Worm (Caenorhabditis elegans) whole organism, midembryonic: ENCODE measurements around the gene rabr-4.

Source experiments
- T22C8.4 ChIP-seq: fragments of 200-800 bp; sonication (Bioruptor generic); IDR thresholded peaks from 2 replicates; pipeline ENCODE4 v1.3.6; 2022; ENCODE audit warnings: missing genetic modification characterization, missing compliant biosample characterization
- cog-1 ChIP-seq: sonication (generic microtip); optimal IDR thresholded peaks from 2 replicates; lab custom pipeline; 2016; ENCODE audit warnings: missing genetic modification characterization, missing compliant biosample characterization
- flt-1 ChIP-seq: fragments of 200-800 bp; sonication (Bioruptor generic); IDR thresholded peaks from 2 replicates; pipeline ENCODE4 v1.3.6; 2022; ENCODE audit warnings: missing genetic modification characterization, missing compliant biosample characterization
- klf-2 ChIP-seq: fragments of 200-800 bp; sonication (Bioruptor generic); conservative IDR thresholded peaks from 2 replicates; pipeline ENCODE4 v1.3.6; 2022; ENCODE audit warnings: missing genetic modification reagents, missing genetic modification characterization, missing compliant biosample characterization
- med-1 ChIP-seq: sonication (generic microtip); optimal IDR thresholded peaks from 2 replicates; lab custom pipeline; 2017; ENCODE audit warnings: missing genetic modification characterization, mild to moderate bottlenecking, missing compliant biosample characterization, antibody characterized with exemption, missing genetic modification reagents; ENCODE audit not compliant: insufficient read depth
- ref-1 ChIP-seq: fragments of 200-800 bp; sonication (Bioruptor generic); conservative IDR thresholded peaks from 2 replicates; pipeline ENCODE4 v1.3.6; 2022; ENCODE audit warnings: missing genetic modification reagents, missing genetic modification characterization, missing compliant biosample characterization
- tab-1 ChIP-seq: fragments of 200-800 bp; sonication (Bioruptor generic); IDR thresholded peaks from 2 replicates; pipeline ENCODE4 v1.3.6; 2022; ENCODE audit warnings: missing genetic modification characterization, missing compliant biosample characterization
- ztf-23 ChIP-seq: fragments of 200-800 bp; sonication (Bioruptor generic); IDR thresholded peaks from 2 replicates; pipeline ENCODE4 v1.3.6; 2022; ENCODE audit warnings: missing genetic modification reagents, missing genetic modification characterization, missing compliant biosample characterization
- ztf-29 ChIP-seq: fragments of 200-800 bp; sonication (Bioruptor generic); IDR thresholded peaks from 2 replicates; pipeline ENCODE4 v1.3.6; 2022; ENCODE audit warnings: missing genetic modification reagents, missing genetic modification characterization, missing compliant biosample characterization

Gene rabr-4

ce11 chrV:16194639-16195038, at the start of gene rabr-4:
TSS of gene rabr-4 (plus strand) at chrV:16194939.
- TF ChIP-seq ztf-23 = no peak
- no peak for TF ChIP-seq T22C8.4 (GFP tag; lab: Robert Waterston, UW)
- no peak for TF ChIP-seq med-1 (GFP tag; lab: Kevin White, UChicago)
- TF ChIP-seq cog-1 = no peak
- TF ChIP-seq tab-1 (GFP tag; lab: Robert Waterston, UW) = no peak
- TF ChIP-seq flt-1 (GFP tag; lab: Robert Waterston, UW) = no peak
- no peak for TF ChIP-seq ref-1 (GFP tag; lab: Robert Waterston, UW)
- TF ChIP-seq ztf-29 (GFP tag; lab: Robert Waterston, UW) = no peak
- TF ChIP-seq klf-2 (GFP tag; lab: Robert Waterston, UW) = no peak

DNA sequence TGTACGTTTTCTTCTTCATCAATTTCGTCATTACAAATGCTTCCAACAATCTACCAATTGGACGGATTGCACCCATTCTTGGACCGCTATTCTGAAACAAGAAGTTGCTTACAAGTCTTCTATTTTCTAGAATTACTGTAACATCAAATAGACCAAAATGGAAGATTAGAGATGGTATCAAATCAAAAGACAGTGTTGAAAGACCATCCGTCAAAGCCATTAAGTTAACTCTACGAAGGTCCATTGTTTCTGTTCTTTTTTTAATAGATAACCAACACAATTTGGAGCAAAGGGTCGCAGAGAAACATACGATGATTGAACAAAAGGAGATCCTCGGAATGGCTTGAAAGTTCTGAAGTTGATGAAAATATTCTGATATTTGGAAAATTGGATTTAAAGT, 49.7 kb upstream of the rabr-4 start:
- no peak for TF ChIP-seq klf-2 (GFP tag; lab: Robert Waterston, UW)
- no peak for TF ChIP-seq tab-1 (GFP tag; lab: Robert Waterston, UW)
- TF ChIP-seq T22C8.4 (GFP tag; lab: Robert Waterston, UW) = no peak
- TF ChIP-seq cog-1 = no peak
- TF ChIP-seq ztf-29 (GFP tag; lab: Robert Waterston, UW) = no peak
- TF ChIP-seq ref-1 (GFP tag; lab: Robert Waterston, UW) = no peak
- TF ChIP-seq flt-1 (GFP tag; lab: Robert Waterston, UW) = no peak
- TF ChIP-seq ztf-23 = no peak
- no peak for TF ChIP-seq med-1 (GFP tag; lab: Kevin White, UChicago)

DNA sequence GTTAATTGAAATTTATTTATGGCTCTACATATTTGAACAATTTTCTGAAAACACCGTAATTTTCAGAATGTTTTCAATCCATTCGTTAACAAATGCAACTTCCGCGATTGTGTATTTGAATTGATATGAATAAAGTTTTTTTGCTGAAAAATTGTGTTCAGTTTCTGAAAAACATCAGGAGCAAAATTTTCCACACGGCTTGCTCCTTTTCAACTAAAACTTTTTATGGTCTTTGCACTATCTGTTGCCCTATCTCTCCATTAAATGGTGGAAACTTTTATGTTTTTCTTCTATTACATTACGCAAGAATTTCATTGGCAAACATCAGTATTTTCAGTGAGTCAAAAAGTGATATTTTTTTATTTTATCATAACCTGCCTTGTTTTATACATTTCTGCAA, 45.9 kb upstream of the rabr-4 start, which contains the start of gene F10A3.4:
Gene F10A3.4, plus strand, starts transcription at position 301 of the 400 bp plus-strand sequence.
- TF ChIP-seq cog-1 (no peak), klf-2 (GFP tag; lab: Robert Waterston, UW) (no peak), T22C8.4 (GFP tag; lab: Robert Waterston, UW) (no peak), med-1 (GFP tag; lab: Kevin White, UChicago) (no peak), ref-1 (GFP tag; lab: Robert Waterston, UW) (no peak), flt-1 (GFP tag; lab: Robert Waterston, UW) (no peak), ztf-23 (no peak), tab-1 (GFP tag; lab: Robert Waterston, UW) (no peak), ztf-29 (GFP tag; lab: Robert Waterston, UW) (no peak)

ce11 chrV:16153375-16153774, 41.4 kb upstream of the rabr-4 start, which contains the start of gene str-254:
TSS of gene str-254 (minus strand) at chrV:16153475.
- TF ChIP-seq T22C8.4 (GFP tag; lab: Robert Waterston, UW) = no peak
- no peak for TF ChIP-seq ztf-23
- TF ChIP-seq flt-1 (GFP tag; lab: Robert Waterston, UW) = no peak
- TF ChIP-seq klf-2 (GFP tag; lab: Robert Waterston, UW) = no peak
- TF ChIP-seq cog-1 = no peak
- TF ChIP-seq ztf-29 (GFP tag; lab: Robert Waterston, UW) = no peak
- TF ChIP-seq ref-1 (GFP tag; lab: Robert Waterston, UW) = no peak
- no peak for TF ChIP-seq tab-1 (GFP tag; lab: Robert Waterston, UW)
- TF ChIP-seq med-1 (GFP tag; lab: Kevin White, UChicago) = no peak

DNA sequence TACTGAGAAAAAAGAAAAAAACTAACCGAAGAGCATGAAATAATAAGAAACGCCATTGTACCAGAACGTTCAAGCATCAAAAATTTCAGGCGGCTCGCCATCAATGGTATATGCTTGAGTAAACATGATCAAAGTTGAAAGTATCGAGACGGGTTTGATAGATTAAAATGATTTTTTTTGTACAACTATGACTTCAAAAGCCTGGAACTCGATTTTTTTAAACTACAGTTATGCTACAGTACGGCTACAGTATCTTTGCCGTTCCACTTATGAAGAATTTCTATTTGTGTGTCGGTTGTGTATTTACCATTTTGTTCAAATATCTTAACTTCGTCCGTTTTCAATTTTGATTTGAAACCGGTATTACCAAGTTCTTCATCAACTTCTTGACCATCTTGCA, 39.6 kb upstream of the rabr-4 start, which contains the start of gene str-97:
Gene str-97, minus strand, starts transcription at position 101 of the 400 bp plus-strand sequence.
- TF ChIP-seq tab-1 (GFP tag; lab: Robert Waterston, UW) (no peak), cog-1 (no peak)

ce11 chrV:16158391-16158790, 36.3 kb upstream of the rabr-4 start, which contains the start of gene str-99:
TSS of gene str-99 (minus strand) at chrV:16158491.
- TF ChIP-seq T22C8.4 (GFP tag; lab: Robert Waterston, UW) (no peak), cog-1 (no peak), klf-2 (GFP tag; lab: Robert Waterston, UW) (no peak), ztf-23 (no peak), ztf-29 (GFP tag; lab: Robert Waterston, UW) (no peak), tab-1 (GFP tag; lab: Robert Waterston, UW) (no peak), flt-1 (GFP tag; lab: Robert Waterston, UW) (no peak), med-1 (GFP tag; lab: Kevin White, UChicago) (no peak), ref-1 (GFP tag; lab: Robert Waterston, UW) (no peak)

DNA sequence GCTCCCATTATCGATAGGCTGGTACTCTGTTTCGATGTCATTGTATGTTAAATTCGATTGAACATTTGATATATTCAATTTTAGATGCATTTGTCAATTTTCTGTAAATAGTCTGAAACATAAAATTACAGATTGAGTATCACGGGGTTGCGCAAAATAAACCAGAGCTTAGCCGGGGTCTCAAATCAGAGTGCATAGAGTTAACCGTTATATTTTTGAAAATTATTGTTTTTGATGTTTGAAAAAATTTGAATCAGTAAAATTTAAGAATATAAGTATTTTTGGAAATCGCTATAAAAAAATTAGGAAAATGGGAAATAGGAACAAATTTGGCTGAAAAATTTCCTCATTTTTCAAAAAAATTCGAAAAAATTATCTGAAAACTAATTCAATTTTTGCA, 35.1 kb upstream of the rabr-4 start, which contains the start of gene F10A3.17:
Gene F10A3.17, minus strand, starts transcription at position 101 of the 400 bp plus-strand sequence.
- no peak for TF ChIP-seq ztf-23
- TF ChIP-seq flt-1 (GFP tag; lab: Robert Waterston, UW) = no peak
- no peak for TF ChIP-seq T22C8.4 (GFP tag; lab: Robert Waterston, UW)
- TF ChIP-seq ref-1 (GFP tag; lab: Robert Waterston, UW) = no peak
- TF ChIP-seq klf-2 (GFP tag; lab: Robert Waterston, UW) = no peak
- no peak for TF ChIP-seq ztf-29 (GFP tag; lab: Robert Waterston, UW)
- TF ChIP-seq med-1 (GFP tag; lab: Kevin White, UChicago) = no peak
- no peak for TF ChIP-seq tab-1 (GFP tag; lab: Robert Waterston, UW)

DNA sequence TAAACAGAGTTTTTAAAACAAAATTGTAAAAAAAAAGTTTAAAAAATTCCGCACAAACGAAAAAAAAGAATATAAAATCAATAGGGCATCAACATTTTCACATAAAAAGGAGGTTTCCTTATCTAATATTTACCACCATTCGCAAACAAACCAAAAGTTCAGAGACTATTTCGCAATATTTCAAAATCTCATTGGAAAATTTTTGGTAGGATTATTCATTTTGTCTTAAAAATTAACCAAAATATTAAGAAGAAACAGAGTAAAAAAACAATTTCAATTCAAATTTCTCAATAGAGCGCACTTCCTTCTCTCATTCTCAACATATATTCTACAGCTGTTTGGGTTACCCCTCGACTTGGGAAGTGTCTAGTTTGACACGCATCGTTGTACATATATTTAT, 34.7 kb upstream of the rabr-4 start:
- TF ChIP-seq ztf-29 (GFP tag; lab: Robert Waterston, UW) = no peak
- no peak for TF ChIP-seq flt-1 (GFP tag; lab: Robert Waterston, UW)
- no peak for TF ChIP-seq tab-1 (GFP tag; lab: Robert Waterston, UW)
- TF ChIP-seq klf-2 (GFP tag; lab: Robert Waterston, UW) = no peak
- TF ChIP-seq cog-1 = no peak
- TF ChIP-seq T22C8.4 (GFP tag; lab: Robert Waterston, UW) = no peak
- TF ChIP-seq ref-1 (GFP tag; lab: Robert Waterston, UW) = no peak
- TF ChIP-seq med-1 (GFP tag; lab: Kevin White, UChicago) = no peak
- TF ChIP-seq ztf-23 = no peak

DNA sequence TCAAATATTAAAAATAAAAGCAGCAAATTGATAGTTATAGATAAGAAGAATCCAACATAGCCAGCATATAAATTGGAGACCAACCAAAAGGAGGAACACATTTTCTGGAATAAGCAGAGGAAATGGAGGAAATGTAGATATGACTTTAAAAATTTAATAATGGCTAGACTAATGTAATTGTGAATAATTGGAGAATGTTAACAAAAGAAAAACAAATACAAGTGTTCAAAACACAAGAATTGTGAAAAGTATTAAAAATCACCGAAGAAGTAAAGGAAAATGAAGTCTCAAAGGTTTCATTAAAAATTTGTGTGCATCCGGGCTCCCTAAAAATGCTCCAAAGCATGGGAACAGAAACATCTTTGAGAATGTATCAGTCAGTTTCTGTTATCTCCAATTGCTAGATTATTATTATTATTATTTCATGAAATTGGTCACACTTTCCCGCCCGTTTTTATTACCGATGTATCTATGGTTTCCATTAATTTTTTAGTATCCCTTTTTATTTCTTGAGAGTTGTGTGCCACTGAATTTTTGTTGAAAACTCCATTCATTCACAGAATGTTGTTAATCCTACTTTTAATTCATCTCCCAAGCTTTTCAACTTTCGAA, 32.5 kb upstream of the rabr-4 start, which contains the start of the genes str-109 and F10A3.11:
Gene str-109, minus strand, starts transcription at position 101 of the 612 bp plus-strand sequence.
Gene F10A3.11, plus strand, starts transcription at position 562 of the 612 bp plus-strand sequence.
- TF ChIP-seq ztf-29 (GFP tag; lab: Robert Waterston, UW) = no peak
